Worm (Caenorhabditis elegans): ENCODE results near the gene srg-37.

The srg-37 gene

DNA sequence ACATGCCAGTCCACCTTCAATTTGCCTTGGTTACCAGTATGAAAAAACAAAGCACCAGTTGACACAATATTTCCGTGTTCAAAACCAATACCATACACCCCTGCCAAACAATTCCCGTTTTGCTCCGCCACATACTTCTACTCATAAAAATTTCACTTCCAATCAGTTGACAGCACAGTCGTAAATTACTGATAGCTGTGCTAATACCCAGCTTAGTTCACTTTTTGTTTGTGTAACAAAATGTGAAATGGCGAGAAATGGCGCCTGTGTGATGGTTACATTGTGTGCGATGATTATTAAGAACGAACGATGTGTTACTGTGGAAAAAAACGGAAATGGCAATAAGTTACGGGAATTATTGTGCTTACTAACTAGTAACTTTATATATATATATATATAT, 28.5 kb downstream of the srg-37 start:
- peak; percentile 72 for TF ChIP-seq elt-2 (tag; optimal IDR thresholded peaks at IDR 0.05)
- TF ChIP-seq fkh-2 (tag; optimal IDR thresholded peaks at IDR 0.05): no peak
- no peak for TF ChIP-seq R02D3.7 (tag; optimal IDR thresholded peaks at IDR 0.05)
- peak; percentile 40 for TF ChIP-seq pqm-1 (tag; optimal IDR thresholded peaks at IDR 0.05)
- TF ChIP-seq fkh-10 (GFP tag; optimal IDR thresholded peaks at IDR 0.05): no peak
- no peak for TF ChIP-seq nhr-237 (tag; optimal IDR thresholded peaks at IDR 0.05)
- TF ChIP-seq hmg-11 (tag; optimal IDR thresholded peaks at IDR 0.05): no peak
- TF ChIP-seq pha-4 (tag; optimal IDR thresholded peaks at IDR 0.05): peak; percentile 29
- no peak for TF ChIP-seq aly-2 (tag; optimal IDR thresholded peaks at IDR 0.05)
- TF ChIP-seq ZK546.5 (tag; optimal IDR thresholded peaks at IDR 0.05): no peak

DNA sequence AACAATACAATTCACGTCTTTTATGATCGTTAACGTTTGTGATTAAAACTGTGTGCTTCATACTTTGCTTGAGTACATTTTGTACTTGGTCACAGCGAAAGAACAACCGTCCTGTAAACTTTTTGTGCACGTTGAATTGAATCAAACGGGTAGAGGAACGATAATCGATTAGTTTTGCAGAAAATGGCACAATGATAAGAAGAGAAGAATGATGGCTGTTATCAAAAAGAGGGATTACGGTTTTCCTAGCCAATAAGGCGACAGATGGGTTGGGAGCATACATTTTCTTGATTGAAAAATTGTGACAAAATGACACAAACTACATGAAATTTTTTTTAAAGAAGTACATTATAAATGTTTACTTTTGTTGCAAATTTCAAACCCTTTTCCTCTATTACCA, 40.6 kb downstream of the srg-37 start:
- TF ChIP-seq zag-1 (tag; optimal IDR thresholded peaks at IDR 0.05) (no peak), ZK546.5 (tag; optimal IDR thresholded peaks at IDR 0.05) (no peak), nhr-67 (tag; optimal IDR thresholded peaks at IDR 0.05) (no peak), elt-3 (tag; optimal IDR thresholded peaks at IDR 0.05) (no peak), ztf-4 (tag; optimal IDR thresholded peaks at IDR 0.05) (no peak), nhr-76 (tag; optimal IDR thresholded peaks at IDR 0.05) (no peak), ztf-11 (tag; optimal IDR thresholded peaks at IDR 0.05) (no peak), elt-1 (tag; optimal IDR thresholded peaks at IDR 0.05) (no peak), hmg-11 (tag; optimal IDR thresholded peaks at IDR 0.05) (no peak), nfya-1 (tag; optimal IDR thresholded peaks at IDR 0.05; ENCODE audit: insufficient read depth) (peak; percentile 64), lin-39 (tag; optimal IDR thresholded peaks at IDR 0.05) (no peak), nhr-43 (tag; optimal IDR thresholded peaks at IDR 0.05; ENCODE audit: poor library complexity, severe bottlenecking) (no peak), ceh-9 (tag; optimal IDR thresholded peaks at IDR 0.05) (no peak), pqm-1 (tag; optimal IDR thresholded peaks at IDR 0.05) (peak; percentile 69), mdl-1 (tag; optimal IDR thresholded peaks at IDR 0.05) (no peak), jun-1 (tag; optimal IDR thresholded peaks at IDR 0.05) (no peak), ceh-28 (tag; optimal IDR thresholded peaks at IDR 0.05) (peak; percentile 58), pha-4 (tag; optimal IDR thresholded peaks at IDR 0.05) (no peak), elt-2 (tag; optimal IDR thresholded peaks at IDR 0.05) (peak; percentile 84), nhr-11 (tag; optimal IDR thresholded peaks at IDR 0.05) (no peak), ama-1 (optimal IDR thresholded peaks at IDR 0.05) (no peak), nhr-12 (tag; optimal IDR thresholded peaks at IDR 0.05) (no peak)

DNA sequence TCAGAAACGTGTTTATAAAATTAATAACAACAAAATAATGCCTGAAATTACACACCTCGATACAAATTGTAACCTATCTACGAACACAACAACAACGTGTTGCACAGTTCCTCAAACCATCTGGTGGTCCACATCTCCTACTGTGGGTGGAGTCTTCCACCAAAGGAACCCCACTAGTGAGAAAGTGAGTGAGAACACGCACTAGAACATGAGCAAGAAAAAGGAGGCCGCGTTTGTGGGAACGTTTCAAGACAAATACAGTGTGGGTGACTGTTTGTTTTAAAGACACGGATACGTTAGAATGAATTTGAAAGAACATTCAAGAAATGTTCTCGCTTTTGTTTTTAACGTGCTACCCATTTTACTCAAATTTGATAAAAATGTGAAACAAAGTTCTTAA, 48.4 kb downstream of the srg-37 start, which contains the start of gene ceh-36:
ceh-36 (minus strand) TSS at position 101 of the 400 bp plus-strand sequence.
- TF ChIP-seq R02D3.7 (tag; optimal IDR thresholded peaks at IDR 0.05) (no peak), lin-15B (tag; optimal IDR thresholded peaks at IDR 0.05) (no peak), ztf-4 (tag; optimal IDR thresholded peaks at IDR 0.05) (no peak), fkh-2 (tag; optimal IDR thresholded peaks at IDR 0.05) (no peak), pqm-1 (tag; optimal IDR thresholded peaks at IDR 0.05) (no peak), elt-2 (tag; optimal IDR thresholded peaks at IDR 0.05) (no peak), nhr-237 (tag; optimal IDR thresholded peaks at IDR 0.05) (no peak)

DNA sequence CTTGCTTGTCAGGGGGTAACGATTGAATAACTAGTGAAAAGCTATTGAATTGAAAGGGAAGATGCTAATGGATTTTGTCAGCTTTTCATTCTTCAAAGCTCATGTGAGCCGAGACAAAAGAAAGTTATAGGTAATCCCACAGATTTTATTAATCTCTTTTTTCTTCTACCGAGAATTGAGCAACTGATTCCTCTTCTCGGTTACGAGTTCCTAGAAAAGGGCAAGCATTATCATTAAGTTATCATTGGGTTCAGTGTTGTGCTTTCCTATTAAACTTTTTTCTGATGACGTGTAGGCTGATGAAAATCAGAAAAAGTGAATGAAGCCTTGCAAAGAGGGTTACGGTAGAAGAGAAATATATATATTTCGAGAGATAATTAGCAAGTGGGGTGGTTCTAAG, 49.2 kb downstream of the srg-37 start:
- TF ChIP-seq elt-3 (tag; optimal IDR thresholded peaks at IDR 0.05) (no peak), unc-62 (GFP tag; optimal IDR thresholded peaks at IDR 0.05) (no peak), zag-1 (tag; optimal IDR thresholded peaks at IDR 0.05) (no peak), ZK546.5 (tag; optimal IDR thresholded peaks at IDR 0.05) (no peak), fkh-10 (GFP tag; optimal IDR thresholded peaks at IDR 0.05) (no peak), sea-2 (GFP tag; optimal IDR thresholded peaks at IDR 0.05) (no peak), lin-15B (tag; optimal IDR thresholded peaks at IDR 0.05) (no peak), pha-4 (tag; optimal IDR thresholded peaks at IDR 0.05) (no peak), eor-1 (tag; optimal IDR thresholded peaks at IDR 0.05) (no peak), nhr-28 (tag; optimal IDR thresholded peaks at IDR 0.05) (no peak), nhr-76 (tag; optimal IDR thresholded peaks at IDR 0.05) (no peak), nhr-43 (tag; optimal IDR thresholded peaks at IDR 0.05; ENCODE audit: poor library complexity, severe bottlenecking) (no peak), elt-1 (tag; optimal IDR thresholded peaks at IDR 0.05) (no peak), ama-1 (optimal IDR thresholded peaks at IDR 0.05) (no peak), nhr-67 (tag; optimal IDR thresholded peaks at IDR 0.05) (no peak)

Data from whole organism, L3 larva.